Worm (Caenorhabditis elegans): Measurements from ENCODE around the gene mxl-2.
A peak's percentile ranks its signal among the peaks of the same experiment; 100 is the strongest.

Gene mxl-2

ce11 chrIII:187829-188228, at the start of gene mxl-2:
Gene mxl-2, minus strand, starts transcription at chrIII:188131.
- TF ChIP-seq cnd-1 (tag; optimal IDR thresholded peaks at IDR 0.05) (no peak), nhr-237 (tag; optimal IDR thresholded peaks at IDR 0.05) (no peak), ceh-39 (tag; optimal IDR thresholded peaks at IDR 0.05) (no peak), M03D4.4 (tag; optimal IDR thresholded peaks at IDR 0.05) (no peak), ceh-83 (GFP tag; optimal IDR thresholded peaks at IDR 0.05) (no peak), pha-4 (tag; optimal IDR thresholded peaks at IDR 0.05) (no peak), nhr-28 (tag; optimal IDR thresholded peaks at IDR 0.05) (no peak), bed-3 (GFP tag; optimal IDR thresholded peaks at IDR 0.05) (no peak), nhr-76 (tag; optimal IDR thresholded peaks at IDR 0.05) (no peak), elt-1 (tag; optimal IDR thresholded peaks at IDR 0.05; ENCODE audit: borderline replicate concordance, insufficient read depth) (no peak)

ce11 chrIII:235544-235943, 47.6 kb upstream of the mxl-2 start, which contains the start of gene hpo-29:
Gene hpo-29, plus strand, starts transcription at chrIII:235844.
- TF ChIP-seq M03D4.4 (tag; optimal IDR thresholded peaks at IDR 0.05) (no peak), unc-120 (tag; optimal IDR thresholded peaks at IDR 0.05; ENCODE audit: poor library complexity, severe bottlenecking) (no peak), ceh-43 (GFP tag; optimal IDR thresholded peaks at IDR 0.05) (no peak), ceh-83 (GFP tag; optimal IDR thresholded peaks at IDR 0.05) (no peak), nhr-76 (tag; optimal IDR thresholded peaks at IDR 0.05) (no peak), elt-1 (tag; optimal IDR thresholded peaks at IDR 0.05; ENCODE audit: borderline replicate concordance, insufficient read depth) (no peak), snpc-4 (tag; optimal IDR thresholded peaks at IDR 0.05) (no peak), nhr-237 (tag; optimal IDR thresholded peaks at IDR 0.05) (no peak), nhr-12 (tag; optimal IDR thresholded peaks at IDR 0.05) (no peak), ham-2 (GFP tag; optimal IDR thresholded peaks at IDR 0.05) (no peak), sptf-1 (tag; optimal IDR thresholded peaks at IDR 0.05) (no peak), sem-2 (GFP tag; optimal IDR thresholded peaks at IDR 0.05) (no peak), blmp-1 (tag; optimal IDR thresholded peaks at IDR 0.05) (no peak), elt-3 (tag; optimal IDR thresholded peaks at IDR 0.05) (no peak), lin-13 (tag; optimal IDR thresholded peaks at IDR 0.05) (no peak), nhr-2 (tag; optimal IDR thresholded peaks at IDR 0.05) (no peak), ztf-11 (tag; optimal IDR thresholded peaks at IDR 0.05) (no peak)

ce11 chrIII:235115-235514, 47.2 kb upstream of the mxl-2 start:
- TF ChIP-seq M03D4.4 (tag; optimal IDR thresholded peaks at IDR 0.05), result peak; percentile 35
- no peak for TF ChIP-seq pha-4 (tag; optimal IDR thresholded peaks at IDR 0.05)
- TF ChIP-seq mab-5 (tag; optimal IDR thresholded peaks at IDR 0.05), result no peak
- no peak for TF ChIP-seq hlh-1 (tag; optimal IDR thresholded peaks at IDR 0.05)
- no peak for TF ChIP-seq cnd-1 (tag; optimal IDR thresholded peaks at IDR 0.05)
- TF ChIP-seq nhr-28 (tag; optimal IDR thresholded peaks at IDR 0.05), result no peak
- peak; percentile 44 for TF ChIP-seq unc-120 (tag; optimal IDR thresholded peaks at IDR 0.05; ENCODE audit: poor library complexity, severe bottlenecking)
- no peak for TF ChIP-seq nhr-76 (tag; optimal IDR thresholded peaks at IDR 0.05)
- TF ChIP-seq bed-3 (GFP tag; optimal IDR thresholded peaks at IDR 0.05), result no peak
- no peak for TF ChIP-seq unc-62 (GFP tag; optimal IDR thresholded peaks at IDR 0.05)
- no peak for TF ChIP-seq tbx-8 (GFP tag; optimal IDR thresholded peaks at IDR 0.05)
- TF ChIP-seq lin-13 (tag; optimal IDR thresholded peaks at IDR 0.05), result no peak
- peak; percentile 62 for TF ChIP-seq sptf-1 (tag; optimal IDR thresholded peaks at IDR 0.05)
- TF ChIP-seq zip-8 (tag; optimal IDR thresholded peaks at IDR 0.05), result no peak
- TF ChIP-seq nhr-2 (tag; optimal IDR thresholded peaks at IDR 0.05), result no peak
- TF ChIP-seq ham-2 (GFP tag; optimal IDR thresholded peaks at IDR 0.05), result no peak
- no peak for TF ChIP-seq elt-3 (tag; optimal IDR thresholded peaks at IDR 0.05)
- TF ChIP-seq ceh-43 (GFP tag; optimal IDR thresholded peaks at IDR 0.05), result no peak
- no peak for TF ChIP-seq elt-1 (tag; optimal IDR thresholded peaks at IDR 0.05; ENCODE audit: borderline replicate concordance, insufficient read depth)
- no peak for TF ChIP-seq unc-39 (tag; optimal IDR thresholded peaks at IDR 0.05)
- peak; percentile 76 for TF ChIP-seq ces-1 (GFP tag; optimal IDR thresholded peaks at IDR 0.05)
- no peak for TF ChIP-seq flh-1 (GFP tag; optimal IDR thresholded peaks at IDR 0.05)
- no peak for TF ChIP-seq ztf-11 (tag; optimal IDR thresholded peaks at IDR 0.05)
- peak; percentile 12 for TF ChIP-seq ceh-39 (tag; optimal IDR thresholded peaks at IDR 0.05)
- TF ChIP-seq blmp-1 (tag; optimal IDR thresholded peaks at IDR 0.05), result no peak
- TF ChIP-seq snpc-4 (tag; optimal IDR thresholded peaks at IDR 0.05), result no peak
- TF ChIP-seq mep-1 (tag; optimal IDR thresholded peaks at IDR 0.05), result no peak
- TF ChIP-seq nhr-12 (tag; optimal IDR thresholded peaks at IDR 0.05), result no peak
- TF ChIP-seq lin-32 (GFP tag; optimal IDR thresholded peaks at IDR 0.05), result no peak
- peak; percentile 20 for TF ChIP-seq lsy-2 (tag; optimal IDR thresholded peaks at IDR 0.05)
- no peak for TF ChIP-seq sem-2 (GFP tag; optimal IDR thresholded peaks at IDR 0.05)
- TF ChIP-seq drap-1 (GFP tag; optimal IDR thresholded peaks at IDR 0.05), result peak; percentile 20
- no peak for TF ChIP-seq nhr-237 (tag; optimal IDR thresholded peaks at IDR 0.05)
- TF ChIP-seq mls-2 (tag; optimal IDR thresholded peaks at IDR 0.05), result peak; percentile 50
- peak; percentile 29 for TF ChIP-seq ceh-83 (GFP tag; optimal IDR thresholded peaks at IDR 0.05)

All from whole organism, mixed stage, embryonic.